ENCODE assay signal across 5 worm cellular contexts in genomic region chrX:2439309-2439708, ce11.
A peak's percentile ranks its signal among the peaks of the same experiment; 100 is the strongest.
TF ChIP-seq lines count a peak whose summit lies in the region.

No protein-coding gene starts in this region.

TF ChIP-seq in whole organism, L1 larva, 84 proteins besides CTCF, POLR2A, EP300 and RAD21 (continues in another document):
- TF ChIP-seq ceh-63 (GFP tag; optimal IDR thresholded peaks at IDR 0.05; lab: Kevin White, UChicago): no peak
- TF ChIP-seq unc-130 (tag; optimal IDR thresholded peaks at IDR 0.05; lab: Kevin White, UChicago): no peak
- no peak for TF ChIP-seq mab-9 (GFP tag; IDR thresholded peaks at IDR 0.05; lab: Robert Waterston, UW)
- no peak for TF ChIP-seq dsc-1 (tag; optimal IDR thresholded peaks at IDR 0.05; lab: Kevin White, UChicago)
- no peak for TF ChIP-seq lsy-2 (tag; optimal IDR thresholded peaks at IDR 0.05; lab: Kevin White, UChicago)
- no peak for TF ChIP-seq rnt-1 (tag; optimal IDR thresholded peaks at IDR 0.05; lab: Kevin White, UChicago)
- TF ChIP-seq jun-1 (tag; optimal IDR thresholded peaks at IDR 0.05; lab: Kevin White, UChicago): no peak
- no peak for TF ChIP-seq C04F5.9 (tag; optimal IDR thresholded peaks at IDR 0.05; lab: Kevin White, UChicago)
- TF ChIP-seq blmp-1 (tag; optimal IDR thresholded peaks at IDR 0.05; lab: Kevin White, UChicago): peak; percentile 75
- no peak for TF ChIP-seq mep-1 (tag; optimal IDR thresholded peaks at IDR 0.05; lab: Kevin White, UChicago)
- TF ChIP-seq nhr-19 (GFP tag; conservative IDR thresholded peaks at IDR 0.05; lab: Robert Waterston, UW): no peak
- TF ChIP-seq irx-1 (tag; optimal IDR thresholded peaks at IDR 0.05; lab: Kevin White, UChicago): no peak
- no peak for TF ChIP-seq ceh-82 (tag; optimal IDR thresholded peaks at IDR 0.05; lab: Kevin White, UChicago)
- TF ChIP-seq lin-14 (GFP tag; optimal IDR thresholded peaks at IDR 0.05; lab: Kevin White, UChicago): peak; percentile 19
- no peak for TF ChIP-seq sup-37 (GFP tag; optimal IDR thresholded peaks at IDR 0.05; lab: Kevin White, UChicago)
- no peak for TF ChIP-seq nhr-85 (tag; lab: Kevin White, UChicago)
- TF ChIP-seq ceh-8 (GFP tag; optimal IDR thresholded peaks at IDR 0.05; lab: Kevin White, UChicago): no peak
- TF ChIP-seq efl-1 (optimal IDR thresholded peaks at IDR 0.05; lab: Kevin White, UChicago): no peak
- peak in 1 of 2 experiments; percentile 58 for TF ChIP-seq efl-1 (GFP tag; optimal IDR thresholded peaks at IDR 0.05 in 1 of 2; lab: Kevin White, UChicago)
- no peak for TF ChIP-seq xbp-1 (tag; optimal IDR thresholded peaks at IDR 0.05; lab: Kevin White, UChicago)

TF ChIP-seq in whole organism, L2 larva, 48 proteins besides CTCF, POLR2A, EP300 and RAD21:
- no peak for TF ChIP-seq egl-27 (tag; optimal IDR thresholded peaks at IDR 0.05; lab: Kevin White, UChicago)
- peak; percentile 17 for TF ChIP-seq unc-55 (GFP tag; optimal IDR thresholded peaks at IDR 0.05; lab: Kevin White, UChicago)
- no peak for TF ChIP-seq nhr-10 (tag; optimal IDR thresholded peaks at IDR 0.05; lab: Kevin White, UChicago)
- TF ChIP-seq nhr-129 (tag; optimal IDR thresholded peaks at IDR 0.05; lab: Kevin White, UChicago): peak; percentile 4

TF ChIP-seq in whole organism, L3 larva, 47 proteins besides CTCF, POLR2A, EP300 and RAD21:
- no peak for TF ChIP-seq pqm-1 (tag; optimal IDR thresholded peaks at IDR 0.05; lab: Kevin White, UChicago)
- peak; percentile 6 for TF ChIP-seq nfya-1 (tag; optimal IDR thresholded peaks at IDR 0.05; lab: Kevin White, UChicago; ENCODE audit: insufficient read depth)

TF ChIP-seq in whole organism, L4 larva, 104 proteins besides CTCF, POLR2A, EP300 and RAD21:
- TF ChIP-seq nhr-25 (tag; optimal IDR thresholded peaks at IDR 0.05; lab: Kevin White, UChicago; ENCODE audit: borderline replicate concordance, insufficient read depth): no peak
- TF ChIP-seq hlh-30 (tag; optimal IDR thresholded peaks at IDR 0.05; lab: Kevin White, UChicago; ENCODE audit: insufficient read depth): peak; percentile 41

TF ChIP-seq in whole organism, late embryonic, 69 proteins besides CTCF, POLR2A, EP300 and RAD21:
- TF ChIP-seq sox-2 (GFP tag; IDR thresholded peaks at IDR 0.05; lab: Robert Waterston, UW): no peak
- TF ChIP-seq nfya-1 (tag; optimal IDR thresholded peaks at IDR 0.05; lab: Kevin White, UChicago): peak; percentile 3
- TF ChIP-seq unc-42 (tag; optimal IDR thresholded peaks at IDR 0.05; lab: Kevin White, UChicago): no peak
- TF ChIP-seq ceh-30 (tag; optimal IDR thresholded peaks at IDR 0.05; lab: Kevin White, UChicago): no peak
- TF ChIP-seq ceh-48 (tag; optimal IDR thresholded peaks at IDR 0.05; lab: Kevin White, UChicago): peak; percentile 72
- no peak for TF ChIP-seq npax-4 (tag; optimal IDR thresholded peaks at IDR 0.05; lab: Kevin White, UChicago)
- no peak for TF ChIP-seq fkh-10 (GFP tag; optimal IDR thresholded peaks at IDR 0.05; lab: Kevin White, UChicago)
- TF ChIP-seq unc-3 (GFP tag; conservative IDR thresholded peaks at IDR 0.05; lab: Robert Waterston, UW): no peak
- TF ChIP-seq unc-3 (tag; optimal IDR thresholded peaks at IDR 0.05; lab: Kevin White, UChicago): no peak
- TF ChIP-seq hlh-30 (tag; optimal IDR thresholded peaks at IDR 0.05; lab: Kevin White, UChicago; ENCODE audit: insufficient read depth): peak; percentile 44
- peak; percentile 3 for TF ChIP-seq ceh-31 (tag; optimal IDR thresholded peaks at IDR 0.05; lab: Kevin White, UChicago)

Comparison
In these comparisons a context has a peak if more than half of its experiments do, and no peak if none do; other contexts are left out.
1. Of the 29 proteins assayed by ChIP-seq in both whole organism, L4 larva and whole organism, L1 larva: peak only in whole organism, L4 larva: none; only in whole organism, L1 larva: skn-1; in both: none; in neither: 28.